Fruit fly (Drosophila melanogaster) whole organism, embryonic: ENCODE data around the gene CG5265.

Experiments used
- Bgb ChIP-seq: fragments of 200-800 bp; sonication (Bioruptor generic); IDR thresholded peaks from 2 replicates; pipeline ENCODE4 v1.3.6; 2022; ENCODE audit warnings: missing biosample characterization, missing genetic modification characterization; ENCODE audit not compliant: partially characterized antibody
- Bteb2 ChIP-seq: fragments of 200-800 bp; sonication (Bioruptor generic); optimal IDR thresholded peaks from 2 replicates; lab custom pipeline; 2016; ENCODE audit warnings: missing biosample characterization, missing genetic modification characterization
- CG12104 ChIP-seq: fragments of 200-800 bp; sonication (Bioruptor generic); optimal IDR thresholded peaks from 3 replicates; lab custom pipeline; 2016; ENCODE audit warnings: missing biosample characterization, missing genetic modification characterization
- CG12744 ChIP-seq: fragments of 200-800 bp; sonication (Bioruptor generic); optimal IDR thresholded peaks from 2 replicates; lab custom pipeline; 2016; ENCODE audit warnings: missing biosample characterization, missing genetic modification characterization
- CG13287 ChIP-seq: fragments of 200-800 bp; sonication (Bioruptor generic); IDR thresholded peaks from 2 replicates; pipeline ENCODE4 v1.3.6; 2022; ENCODE audit warnings: missing biosample characterization, missing genetic modification characterization; ENCODE audit not compliant: partially characterized antibody
- CG14667 ChIP-seq: fragments of 200-800 bp; sonication (Bioruptor generic); IDR thresholded peaks from 2 replicates; pipeline ENCODE4 v1.3.6; 2022; ENCODE audit warnings: missing biosample characterization, missing genetic modification characterization
- CG14710 ChIP-seq: fragments of 200-800 bp; sonication (Bioruptor generic); optimal IDR thresholded peaks from 3 replicates; lab custom pipeline; 2019; ENCODE audit warnings: missing biosample characterization, mild to moderate bottlenecking, missing genetic modification characterization, moderate library complexity
- CG1602 ChIP-seq: fragments of 200-800 bp; sonication (Bioruptor generic); optimal IDR thresholded peaks from 3 replicates; lab custom pipeline; 2016; ENCODE audit warnings: missing biosample characterization, missing genetic modification characterization
- CG17359 ChIP-seq: fragments of 200-800 bp; sonication (Bioruptor generic); optimal IDR thresholded peaks from 3 replicates; lab custom pipeline; 2018; ENCODE audit warnings: missing biosample characterization, mild to moderate bottlenecking, missing genetic modification characterization, moderate library complexity
- CG1832 ChIP-seq: fragments of 200-800 bp; sonication (Bioruptor generic); optimal IDR thresholded peaks from 2 replicates; lab custom pipeline; 2017; ENCODE audit warnings: missing biosample characterization, mild to moderate bottlenecking, missing genetic modification characterization, inconsistent platforms
- CG31441 ChIP-seq: fragments of 200-800 bp; sonication (Bioruptor generic); IDR thresholded peaks from 2 replicates; pipeline ENCODE4 v1.3.6; 2022; ENCODE audit warnings: missing biosample characterization, missing genetic modification characterization
- CG3163 ChIP-seq: fragments of 200-800 bp; sonication (Bioruptor generic); optimal IDR thresholded peaks from 3 replicates; lab custom pipeline; 2016; ENCODE audit warnings: missing biosample characterization, missing genetic modification characterization
- CG33557 ChIP-seq: fragments of 200-800 bp; sonication (Bioruptor generic); optimal IDR thresholded peaks from 2 replicates; lab custom pipeline; 2019; ENCODE audit warnings: missing biosample characterization, mild to moderate bottlenecking, missing genetic modification characterization, moderate library complexity
- CG34224 ChIP-seq: fragments of 200-800 bp; sonication (Bioruptor generic); IDR thresholded peaks from 3 replicates; pipeline ENCODE4 v1.3.6; 2022; ENCODE audit warnings: missing biosample characterization, missing genetic modification characterization; ENCODE audit not compliant: partially characterized antibody
- CG3838 ChIP-seq: fragments of 200-800 bp; sonication (Bioruptor generic); optimal IDR thresholded peaks from 3 replicates; lab custom pipeline; 2016; ENCODE audit warnings: missing biosample characterization, missing genetic modification characterization
- CG4282 ChIP-seq: fragments of 200-800 bp; sonication (Bioruptor generic); optimal IDR thresholded peaks from 2 replicates; lab custom pipeline; 2016; ENCODE audit warnings: missing biosample characterization, missing genetic modification characterization
- CG4730 ChIP-seq: fragments of 200-800 bp; sonication (Bioruptor generic); IDR thresholded peaks from 2 replicates; pipeline ENCODE4 v1.3.6; 2022; ENCODE audit warnings: missing biosample characterization, missing genetic modification characterization
- CG5180 ChIP-seq: fragments of 200-800 bp; sonication (Bioruptor generic); optimal IDR thresholded peaks from 3 replicates; lab custom pipeline; 2017; ENCODE audit warnings: missing biosample characterization, missing genetic modification characterization, mild to moderate bottlenecking, moderate library complexity, missing genetic modification reagents
- CG7556 ChIP-seq: fragments of 200-800 bp; sonication (Bioruptor generic); optimal IDR thresholded peaks from 2 replicates; lab custom pipeline; 2017; ENCODE audit warnings: missing biosample characterization, mild to moderate bottlenecking, missing genetic modification characterization
- CG7928 ChIP-seq: fragments of 200-800 bp; sonication (Bioruptor generic); optimal IDR thresholded peaks from 2 replicates; lab custom pipeline; 2017; ENCODE audit warnings: missing biosample characterization, mild to moderate bottlenecking, missing genetic modification characterization
- CG8388 ChIP-seq: fragments of 200-800 bp; sonication (Bioruptor generic); optimal IDR thresholded peaks from 2 replicates; lab custom pipeline; 2019; ENCODE audit warnings: missing biosample characterization, mild to moderate bottlenecking, missing genetic modification characterization, moderate library complexity
- CG9437 ChIP-seq: fragments of 200-800 bp; sonication (Bioruptor generic); optimal IDR thresholded peaks from 2 replicates; lab custom pipeline; 2018; ENCODE audit warnings: missing biosample characterization, mild to moderate bottlenecking, missing genetic modification characterization
- Drgx ChIP-seq: fragments of 200-800 bp; sonication (Bioruptor generic); IDR thresholded peaks from 2 replicates; pipeline ENCODE4 v1.3.6; 2022; ENCODE audit warnings: missing biosample characterization, missing genetic modification characterization
- H15 ChIP-seq: fragments of 200-800 bp; sonication (Bioruptor generic); IDR thresholded peaks from 3 replicates; pipeline ENCODE4 v1.3.6; 2022; ENCODE audit warnings: missing biosample characterization, missing genetic modification characterization
- Hand ChIP-seq: fragments of 200-800 bp; sonication (Bioruptor generic); optimal IDR thresholded peaks from 2 replicates; lab custom pipeline; 2017; ENCODE audit warnings: mild to moderate bottlenecking, missing biosample characterization, missing genetic modification reagents, missing genetic modification characterization
- Kr ChIP-seq: fragments of 200-800 bp; sonication (Bioruptor generic); optimal IDR thresholded peaks from 2 replicates; lab custom pipeline; 2017; ENCODE audit warnings: missing biosample characterization, mild to moderate bottlenecking, missing genetic modification characterization
- Lhr ChIP-seq: fragments of 200-800 bp; sonication (Bioruptor generic); optimal IDR thresholded peaks from 3 replicates; lab custom pipeline; 2017; ENCODE audit warnings: mild to moderate bottlenecking, missing biosample characterization, missing genetic modification reagents, missing genetic modification characterization
- MTF-1 ChIP-seq: fragments of 200-800 bp; sonication (Bioruptor generic); optimal IDR thresholded peaks from 2 replicates; lab custom pipeline; 2018; ENCODE audit warnings: missing biosample characterization, mild to moderate bottlenecking, missing genetic modification characterization, borderline replicate concordance
- Meics ChIP-seq: fragments of 200-800 bp; sonication (Bioruptor generic); optimal IDR thresholded peaks from 2 replicates; lab custom pipeline; 2017; ENCODE audit warnings: missing biosample characterization, mild to moderate bottlenecking, missing genetic modification characterization
- Oaz ChIP-seq: fragments of 200-800 bp; sonication (Bioruptor generic); IDR thresholded peaks from 2 replicates; pipeline ENCODE4 v1.3.6; 2022; ENCODE audit warnings: missing biosample characterization, missing genetic modification characterization
- Oli ChIP-seq: fragments of 200-800 bp; sonication (Bioruptor generic); optimal IDR thresholded peaks from 2 replicates; lab custom pipeline; 2018; ENCODE audit warnings: missing biosample characterization, mild to moderate bottlenecking, missing genetic modification characterization, moderate library complexity
- Side ChIP-seq: fragments of 200-800 bp; sonication (Bioruptor generic); optimal IDR thresholded peaks from 2 replicates; lab custom pipeline; 2016; ENCODE audit warnings: missing biosample characterization, missing genetic modification characterization
- Sry-β ChIP-seq: fragments of 200-800 bp; sonication (Bioruptor generic); optimal IDR thresholded peaks from 2 replicates; lab custom pipeline; 2018; ENCODE audit warnings: missing biosample characterization, mild to moderate bottlenecking, missing genetic modification characterization, moderate library complexity
- YL-1 ChIP-seq: fragments of 200-800 bp; sonication (Bioruptor generic); optimal IDR thresholded peaks from 3 replicates; lab custom pipeline; 2017; ENCODE audit warnings: missing biosample characterization, mild to moderate bottlenecking, missing genetic modification characterization
- al ChIP-seq: fragments of 200-800 bp; sonication (Bioruptor generic); IDR thresholded peaks from 2 replicates; pipeline ENCODE4 v1.3.6; 2022; ENCODE audit warnings: missing biosample characterization, missing genetic modification characterization
- cg ChIP-seq: fragments of 200-800 bp; sonication (Bioruptor generic); optimal IDR thresholded peaks from 3 replicates; lab custom pipeline; 2019; ENCODE audit warnings: missing biosample characterization, mild to moderate bottlenecking, missing genetic modification characterization, moderate library complexity
- chm ChIP-seq: fragments of 200-800 bp; sonication (Bioruptor generic); IDR thresholded peaks from 2 replicates; pipeline ENCODE4 v1.3.6; 2022; ENCODE audit warnings: missing biosample characterization, missing genetic modification characterization
- dimm ChIP-seq: fragments of 200-800 bp; sonication (Bioruptor generic); IDR thresholded peaks from 2 replicates; pipeline ENCODE4 v1.3.6; 2022; ENCODE audit warnings: missing biosample characterization, missing genetic modification characterization
- fu2 ChIP-seq: fragments of 200-800 bp; sonication (Bioruptor generic); optimal IDR thresholded peaks from 2 replicates; lab custom pipeline; 2016; ENCODE audit warnings: missing biosample characterization, missing genetic modification characterization
- gcm ChIP-seq: fragments of 200-800 bp; sonication (Bioruptor generic); optimal IDR thresholded peaks from 2 replicates; lab custom pipeline; 2019; ENCODE audit warnings: missing biosample characterization, mild to moderate bottlenecking, missing genetic modification characterization, moderate library complexity
- gfzf ChIP-seq: fragments of 200-800 bp; sonication (Bioruptor generic); optimal IDR thresholded peaks from 2 replicates; lab custom pipeline; 2016; ENCODE audit warnings: missing biosample characterization, mild to moderate bottlenecking, missing genetic modification characterization, moderate library complexity
- grn ChIP-seq: fragments of 200-800 bp; sonication (Bioruptor generic); optimal IDR thresholded peaks from 3 replicates; lab custom pipeline; 2017; ENCODE audit warnings: missing biosample characterization, missing genetic modification characterization
- lola ChIP-seq, 3 experiments: fragments of >200 bp in 2 of 3; fragments of 200-800 bp in 1 of 3; sonication (Bioruptor generic) in 1 of 3; optimal IDR thresholded peaks; 2 replicates each; lab custom pipeline; 2017 to 2019; ENCODE audit warnings: missing biosample characterization in 3 of 3, missing genetic modification characterization in 3 of 3, mild to moderate bottlenecking in 1 of 3, moderate library complexity in 1 of 3
- p53 ChIP-seq: fragments of 200-800 bp; sonication (Bioruptor generic); optimal IDR thresholded peaks from 2 replicates; lab custom pipeline; 2016; ENCODE audit warnings: missing biosample characterization, missing genetic modification characterization
- salm ChIP-seq: fragments of 200-800 bp; sonication (Bioruptor generic); optimal IDR thresholded peaks from 2 replicates; lab custom pipeline; 2018; ENCODE audit warnings: missing biosample characterization, mild to moderate bottlenecking, missing genetic modification characterization
- sens ChIP-seq: fragments of 200-800 bp; sonication (Bioruptor generic); peaks from one replicate; lab custom pipeline; 2016; ENCODE audit warnings: missing biosample characterization, missing genetic modification characterization
- sob ChIP-seq: fragments of 200-800 bp; sonication (Bioruptor generic); IDR thresholded peaks from 2 replicates; pipeline ENCODE4 v1.3.6; 2022; ENCODE audit warnings: missing biosample characterization, missing genetic modification characterization
- stc ChIP-seq: fragments of 200-800 bp; sonication (Bioruptor generic); IDR thresholded peaks from 2 replicates; pipeline ENCODE4 v1.3.6; 2022; ENCODE audit warnings: missing biosample characterization, missing genetic modification characterization
- toy ChIP-seq: fragments of 200-800 bp; sonication (Bioruptor generic); IDR thresholded peaks from 2 replicates; pipeline ENCODE4 v1.3.6; 2022; ENCODE audit warnings: missing biosample characterization, missing genetic modification characterization
- zf30C ChIP-seq: fragments of 200-800 bp; sonication (Bioruptor generic); optimal IDR thresholded peaks from 3 replicates; lab custom pipeline; 2018; ENCODE audit warnings: missing biosample characterization, mild to moderate bottlenecking, missing genetic modification characterization

CG5265 gene

dm6 chr3R:17149080-17149746 is 10.4 kb downstream of the CG5265 start, which contains the start of the genes m-cup and Det (continued):
- TF ChIP-seq dimm (GFP tag; lab: Robert Waterston, UW) (no peak), grn (GFP tag; lab: Kevin White, UChicago) (no peak), CG5180 (GFP tag; lab: Kevin White, UChicago) (no peak), Bteb2 (GFP tag; lab: Kevin White, UChicago) (no peak), CG31441 (GFP tag; lab: Robert Waterston, UW) (0 out of 2 replicates have a peak, but pooled peaks have one; percentile 15), CG33557 (GFP tag; lab: Kevin White, UChicago) (no peak), Side (GFP tag; lab: Kevin White, UChicago) (no peak), CG17359 (tag; lab: Kevin White, UChicago) (no peak), toy (GFP tag; lab: Robert Waterston, UW) (no peak), CG7556 (GFP tag; lab: Kevin White, UChicago) (no peak), gcm (GFP tag; lab: Kevin White, UChicago) (no peak), p53 (no peak), sob (GFP tag; lab: Robert Waterston, UW) (0 out of 2 replicates have a peak, but pooled peaks have one; percentile 7), CG12104 (GFP tag; lab: Kevin White, UChicago) (peak; percentile 23), H15 (no peak), Meics (GFP tag; lab: Kevin White, UChicago) (no peak), CG34224 (GFP tag; lab: Robert Waterston, UW) (peak; percentile 39; the same call in 2 of the 3 replicates), Oli (tag; lab: Kevin White, UChicago) (no peak), CG13287 (GFP tag; lab: Robert Waterston, UW) (peak; percentile 84), CG9437 (GFP tag; lab: Kevin White, UChicago) (no peak), salm (tag; lab: Kevin White, UChicago) (no peak), stc (GFP tag; lab: Robert Waterston, UW) (no peak), CG14667 (GFP tag; lab: Robert Waterston, UW) (no peak), al (GFP tag; lab: Robert Waterston, UW) (no peak), zf30C (GFP tag; lab: Kevin White, UChicago) (peak; percentile 44), CG7928 (GFP tag; lab: Kevin White, UChicago) (no peak), Lhr (peak; percentile 49), sens (peak; percentile 88), gfzf (peak; percentile 18), CG4282 (GFP tag; lab: Kevin White, UChicago) (no peak), CG1832 (no peak), fu2 (GFP tag; lab: Kevin White, UChicago) (no peak), Oaz (no peak), Sry-β (GFP tag; lab: Kevin White, UChicago) (peak; percentile 18), Drgx (GFP tag; lab: Robert Waterston, UW) (no peak), CG14710 (tag; lab: Kevin White, UChicago) (peak; percentile 100), CG3163 (GFP tag; lab: Kevin White, UChicago) (no peak), CG8388 (GFP tag; lab: Kevin White, UChicago) (no peak), cg (GFP tag; lab: Kevin White, UChicago) (no peak), Bgb (GFP tag; lab: Robert Waterston, UW) (peak; percentile 64), CG4730 (no peak), YL-1 (GFP tag; lab: Kevin White, UChicago) (peak; percentile 81), CG3838 (GFP tag; lab: Kevin White, UChicago) (no peak), chm (GFP tag; lab: Robert Waterston, UW) (no peak), MTF-1 (GFP tag; lab: Kevin White, UChicago) (no peak), CG1602 (GFP tag; lab: Kevin White, UChicago) (no peak), Hand (GFP tag; lab: Kevin White, UChicago) (no peak), CG12744 (GFP tag; lab: Kevin White, UChicago) (no peak), lola (GFP tag; optimal IDR thresholded peaks at IDR 0.05; lab: Kevin White, UChicago) (no peak), Kr (GFP tag; lab: Kevin White, UChicago) (no peak)
